Fruit fly (Drosophila melanogaster) whole organism, embryonic: ENCODE data around the gene CG14442.
A peak's percentile ranks its signal among the peaks of the same experiment; 100 is the strongest.

Experiments
- Adf1 ChIP-seq: fragments of 200-800 bp; sonication (Bioruptor generic); IDR thresholded peaks from 2 replicates; pipeline ENCODE4 v1.3.6; 2022; ENCODE audit warnings: missing biosample characterization, missing genetic modification characterization
- Aef1 ChIP-seq: fragments of 200-800 bp; sonication (Bioruptor generic); IDR thresholded peaks from 3 replicates; pipeline ENCODE4 v1.3.6; 2022; ENCODE audit warnings: missing biosample characterization, missing genetic modification characterization
- CG10543 ChIP-seq: fragments of 200-800 bp; sonication (Bioruptor generic); optimal IDR thresholded peaks from 3 replicates; lab custom pipeline; 2017; ENCODE audit warnings: missing biosample characterization, mild to moderate bottlenecking, missing genetic modification characterization, moderate library complexity
- CG11560 ChIP-seq: fragments of 200-800 bp; sonication (Bioruptor generic); IDR thresholded peaks from 3 replicates; pipeline ENCODE4 v1.3.6; 2022; ENCODE audit warnings: missing biosample characterization, missing genetic modification characterization
- CG13624 ChIP-seq: fragments of 200-800 bp; sonication (Bioruptor generic); optimal IDR thresholded peaks from 2 replicates; lab custom pipeline; 2016; ENCODE audit warnings: missing biosample characterization, missing genetic modification characterization
- CG14050 ChIP-seq: fragments of 200-800 bp; sonication (Bioruptor generic); IDR thresholded peaks from 3 replicates; pipeline ENCODE4 v1.3.6; 2022; ENCODE audit warnings: missing biosample characterization, missing genetic modification characterization
- CG1603 ChIP-seq: fragments of 200-800 bp; sonication (Bioruptor generic); optimal IDR thresholded peaks from 2 replicates; lab custom pipeline; 2019; ENCODE audit warnings: missing biosample characterization, mild to moderate bottlenecking, missing genetic modification characterization, moderate library complexity
- CG17328 ChIP-seq: fragments of 200-800 bp; sonication (Bioruptor generic); IDR thresholded peaks from 2 replicates; pipeline ENCODE4 v1.3.6; 2022; ENCODE audit warnings: missing biosample characterization, missing genetic modification characterization
- CG17359 ChIP-seq: fragments of 200-800 bp; sonication (Bioruptor generic); optimal IDR thresholded peaks from 3 replicates; lab custom pipeline; 2018; ENCODE audit warnings: missing biosample characterization, mild to moderate bottlenecking, missing genetic modification characterization, moderate library complexity
- CG18262 ChIP-seq: fragments of 200-800 bp; optimal IDR thresholded peaks from 3 replicates; lab custom pipeline; 2019; ENCODE audit warnings: missing biosample characterization, mild to moderate bottlenecking, missing genetic modification characterization, moderate library complexity
- CG18599 ChIP-seq: fragments of 200-800 bp; sonication (Bioruptor generic); optimal IDR thresholded peaks from 3 replicates; lab custom pipeline; 2017; ENCODE audit warnings: missing biosample characterization, missing genetic modification characterization, mild to moderate bottlenecking, moderate library complexity, missing genetic modification reagents
- CG18764 ChIP-seq: fragments of 200-800 bp; sonication (Bioruptor generic); optimal IDR thresholded peaks from 3 replicates; lab custom pipeline; 2016; ENCODE audit warnings: missing biosample characterization, missing genetic modification characterization
- CG5180 ChIP-seq: fragments of 200-800 bp; sonication (Bioruptor generic); optimal IDR thresholded peaks from 3 replicates; lab custom pipeline; 2017; ENCODE audit warnings: missing biosample characterization, missing genetic modification characterization, mild to moderate bottlenecking, moderate library complexity, missing genetic modification reagents
- CG6272 ChIP-seq: fragments of 200-800 bp; sonication (Bioruptor generic); IDR thresholded peaks from 2 replicates; pipeline ENCODE4 v1.3.6; 2022; ENCODE audit warnings: missing biosample characterization, missing genetic modification characterization
- CG6791 ChIP-seq: fragments of 200-800 bp; sonication (Bioruptor generic); IDR thresholded peaks from 3 replicates; pipeline ENCODE4 v1.3.6; 2022; ENCODE audit warnings: missing biosample characterization, missing genetic modification characterization; ENCODE audit not compliant: partially characterized antibody
- CG7372 ChIP-seq: fragments of 200-800 bp; sonication (Bioruptor generic); IDR thresholded peaks from 2 replicates; pipeline ENCODE4 v1.3.6; 2022; ENCODE audit warnings: missing biosample characterization, missing genetic modification characterization
- CG8089 ChIP-seq: fragments of 200-800 bp; sonication (Bioruptor generic); optimal IDR thresholded peaks from 3 replicates; lab custom pipeline; 2016; ENCODE audit warnings: missing biosample characterization, missing genetic modification characterization
- CG8290 ChIP-seq, 3 experiments: fragments of 200-800 bp; sonication (Bioruptor generic); optimal IDR thresholded peaks; 2 replicates each; lab custom pipeline; 2016 to 2019; ENCODE audit warnings: missing biosample characterization in 3 of 3, missing genetic modification characterization in 3 of 3, mild to moderate bottlenecking in 2 of 3, moderate library complexity in 1 of 3
- CG9797 ChIP-seq: fragments of 200-800 bp; sonication (Bioruptor generic); optimal IDR thresholded peaks from 3 replicates; lab custom pipeline; 2018; ENCODE audit warnings: missing biosample characterization, mild to moderate bottlenecking, missing genetic modification characterization
- H2.0 ChIP-seq: fragments of 200-800 bp; sonication (Bioruptor generic); IDR thresholded peaks from 2 replicates; pipeline ENCODE4 v1.3.6; 2022; ENCODE audit warnings: missing biosample characterization, missing genetic modification characterization
- Hmr ChIP-seq: fragments of 200-800 bp; sonication (Bioruptor generic); optimal IDR thresholded peaks from 3 replicates; lab custom pipeline; 2017; ENCODE audit warnings: mild to moderate bottlenecking, missing biosample characterization, missing genetic modification reagents, missing genetic modification characterization
- Jarid2 ChIP-seq: fragments of 200-800 bp; sonication (Bioruptor generic); optimal IDR thresholded peaks from 3 replicates; lab custom pipeline; 2017; ENCODE audit warnings: mild to moderate bottlenecking, missing biosample characterization, missing genetic modification reagents, missing genetic modification characterization
- Lhr ChIP-seq: fragments of 200-800 bp; sonication (Bioruptor generic); optimal IDR thresholded peaks from 3 replicates; lab custom pipeline; 2017; ENCODE audit warnings: mild to moderate bottlenecking, missing biosample characterization, missing genetic modification reagents, missing genetic modification characterization
- Oaz ChIP-seq: fragments of 200-800 bp; sonication (Bioruptor generic); IDR thresholded peaks from 2 replicates; pipeline ENCODE4 v1.3.6; 2022; ENCODE audit warnings: missing biosample characterization, missing genetic modification characterization
- Optix ChIP-seq: fragments of 200-800 bp; sonication (Bioruptor generic); IDR thresholded peaks from 3 replicates; pipeline ENCODE4 v1.3.6; 2022; ENCODE audit warnings: missing biosample characterization, missing genetic modification characterization
- Rx ChIP-seq: fragments of 200-800 bp; sonication (Bioruptor generic); IDR thresholded peaks from 2 replicates; pipeline ENCODE4 v1.3.6; 2022; ENCODE audit warnings: missing biosample characterization, missing genetic modification characterization
- Trl ChIP-seq, 3 experiments: fragments of >200 bp in 2 of 3; fragments of 200-800 bp in 1 of 3; sonication (Bioruptor generic) in 1 of 3; optimal IDR thresholded peaks; 2 replicates in 1 of 3; 3 replicates in 2 of 3; lab custom pipeline; 2016 to 2017; ENCODE audit warnings: missing biosample characterization in 1 of 3, missing genetic modification characterization in 1 of 3
- cas ChIP-seq: fragments of 200-800 bp; sonication (Bioruptor generic); IDR thresholded peaks from 2 replicates; pipeline ENCODE4 v1.3.6; 2022; ENCODE audit warnings: missing biosample characterization, missing genetic modification characterization
- caup ChIP-seq: fragments of 200-800 bp; sonication (Bioruptor generic); optimal IDR thresholded peaks from 3 replicates; lab custom pipeline; 2017; ENCODE audit warnings: missing biosample characterization, mild to moderate bottlenecking, missing genetic modification characterization, moderate library complexity; ENCODE audit not compliant: severe bottlenecking
- chn ChIP-seq: fragments of 200-800 bp; sonication (Bioruptor generic); optimal IDR thresholded peaks from 2 replicates; lab custom pipeline; 2016; ENCODE audit warnings: missing biosample characterization, missing genetic modification characterization
- crc ChIP-seq: fragments of 200-800 bp; sonication (Bioruptor generic); optimal IDR thresholded peaks from 2 replicates; lab custom pipeline; 2016; ENCODE audit warnings: missing biosample characterization, missing genetic modification characterization
- dmrt99B ChIP-seq: fragments of 200-800 bp; sonication (Bioruptor generic); optimal IDR thresholded peaks from 2 replicates; lab custom pipeline; 2018; ENCODE audit warnings: missing biosample characterization, mild to moderate bottlenecking, missing genetic modification characterization, moderate library complexity
- dpn ChIP-seq, 2 experiments: fragments of 200-800 bp; sonication (Bioruptor generic); optimal IDR thresholded peaks; 3 replicates each; lab custom pipeline; 2016; ENCODE audit warnings: missing biosample characterization in 2 of 2, missing genetic modification characterization in 2 of 2
- exex ChIP-seq: fragments of 200-800 bp; sonication (Bioruptor generic); optimal IDR thresholded peaks from 4 replicates; lab custom pipeline; 2018; ENCODE audit warnings: missing biosample characterization, mild to moderate bottlenecking, missing genetic modification characterization, moderate library complexity
- fd102C ChIP-seq: fragments of 200-800 bp; sonication (Bioruptor generic); optimal IDR thresholded peaks from 2 replicates; lab custom pipeline; 2018; ENCODE audit warnings: missing biosample characterization, mild to moderate bottlenecking, missing genetic modification characterization, moderate library complexity
- gsb ChIP-seq: fragments of 200-800 bp; sonication (Bioruptor generic); IDR thresholded peaks from 2 replicates; pipeline ENCODE4 v1.3.6; 2022; ENCODE audit warnings: missing biosample characterization, missing genetic modification characterization
- ind ChIP-seq: fragments of 200-800 bp; sonication (Bioruptor generic); optimal IDR thresholded peaks from 3 replicates; lab custom pipeline; 2016; ENCODE audit warnings: missing biosample characterization, missing genetic modification characterization
- kay ChIP-seq: fragments of 200-800 bp; sonication (Bioruptor generic); optimal IDR thresholded peaks from 2 replicates; lab custom pipeline; 2016; ENCODE audit warnings: missing biosample characterization, missing genetic modification characterization
- lab ChIP-seq: fragments of 200-800 bp; sonication (Bioruptor generic); optimal IDR thresholded peaks from 3 replicates; lab custom pipeline; 2017; ENCODE audit warnings: missing biosample characterization, missing genetic modification characterization, mild to moderate bottlenecking, moderate library complexity, missing genetic modification reagents
- maf-S ChIP-seq: fragments of 200-800 bp; sonication (Bioruptor generic); optimal IDR thresholded peaks from 2 replicates; lab custom pipeline; 2016; ENCODE audit warnings: missing biosample characterization, missing genetic modification characterization
- nau ChIP-seq: fragments of 200-800 bp; sonication (Bioruptor generic); optimal IDR thresholded peaks from 3 replicates; lab custom pipeline; 2017; ENCODE audit warnings: missing biosample characterization, mild to moderate bottlenecking, missing genetic modification characterization, missing genetic modification reagents
- nom ChIP-seq: fragments of 200-800 bp; sonication (Bioruptor generic); optimal IDR thresholded peaks from 2 replicates; lab custom pipeline; 2017; ENCODE audit warnings: missing biosample characterization, missing genetic modification characterization, mild to moderate bottlenecking, moderate library complexity, missing genetic modification reagents
- odd ChIP-seq: fragments of 200-800 bp; sonication (Bioruptor generic); optimal IDR thresholded peaks from 2 replicates; lab custom pipeline; 2017; ENCODE audit warnings: missing biosample characterization, mild to moderate bottlenecking, missing genetic modification characterization
- peb ChIP-seq: fragments of 200-800 bp; sonication (Bioruptor generic); IDR thresholded peaks from 2 replicates; pipeline ENCODE4 v1.3.6; 2022; ENCODE audit warnings: missing biosample characterization, missing genetic modification characterization
- psq ChIP-seq: fragments of 200-800 bp; sonication (Bioruptor generic); optimal IDR thresholded peaks from 2 replicates; lab custom pipeline; 2017; ENCODE audit warnings: missing biosample characterization, missing genetic modification characterization
- sima ChIP-seq: fragments of 200-800 bp; sonication (Bioruptor generic); optimal IDR thresholded peaks from 2 replicates; lab custom pipeline; 2016; ENCODE audit warnings: missing biosample characterization, missing genetic modification characterization
- slp2 ChIP-seq: fragments of 200-800 bp; sonication (Bioruptor generic); optimal IDR thresholded peaks from 2 replicates; lab custom pipeline; 2016; ENCODE audit warnings: missing biosample characterization, missing genetic modification characterization
- stwl ChIP-seq: fragments of 200-800 bp; sonication (Bioruptor generic); optimal IDR thresholded peaks from 3 replicates; lab custom pipeline; 2018; ENCODE audit warnings: missing biosample characterization, mild to moderate bottlenecking, missing genetic modification characterization, moderate library complexity
- yki ChIP-seq: fragments of >200 bp; optimal IDR thresholded peaks from 3 replicates; lab custom pipeline; 2018

The CG14442 gene

dm6 chrX:6706570-6707306, 11.9 kb upstream of the CG14442 start (continued):
- TF ChIP-seq nau, result no peak
- TF ChIP-seq Lhr, result no peak
- TF ChIP-seq Optix (GFP tag; lab: Robert Waterston, UW), result no peak
- no peak for TF ChIP-seq CG13624 (GFP tag; lab: Kevin White, UChicago)
- TF ChIP-seq CG11560 (tag; lab: Robert Waterston, UW), result no peak
- no peak for TF ChIP-seq crc
- no peak for TF ChIP-seq yki (lab: Kevin White, UChicago)
- no peak for TF ChIP-seq maf-S (GFP tag; lab: Kevin White, UChicago)
- no peak for TF ChIP-seq CG18262 (tag; lab: Kevin White, UChicago)
- TF ChIP-seq nom (GFP tag; lab: Kevin White, UChicago), result no peak
- TF ChIP-seq CG1603 (tag; lab: Kevin White, UChicago), result peak; percentile 6
- TF ChIP-seq CG17328, result no peak
- TF ChIP-seq CG18599 (GFP tag; lab: Kevin White, UChicago), result no peak
- TF ChIP-seq peb, result no peak
- no peak for TF ChIP-seq slp2 (GFP tag; lab: Kevin White, UChicago)
- no peak for TF ChIP-seq CG14050 (GFP tag; lab: Robert Waterston, UW)
- TF ChIP-seq psq (GFP tag; lab: Kevin White, UChicago), result peak; percentile 31
- TF ChIP-seq Rx (GFP tag; lab: Robert Waterston, UW), result no peak
- TF ChIP-seq Adf1 (GFP tag; lab: Robert Waterston, UW), result no peak
- TF ChIP-seq Oaz (GFP tag; lab: Robert Waterston, UW), result no peak
- TF ChIP-seq exex (tag; lab: Kevin White, UChicago), result peak; percentile 18
- TF ChIP-seq dpn (GFP tag; optimal IDR thresholded peaks at IDR 0.05; lab: Kevin White, UChicago), result no peak
- no peak for TF ChIP-seq cas (GFP tag; lab: Robert Waterston, UW)
- TF ChIP-seq CG9797 (GFP tag; lab: Kevin White, UChicago), result no peak
- peak; percentile 49 for TF ChIP-seq lab (GFP tag; lab: Kevin White, UChicago)
- TF ChIP-seq fd102C (GFP tag; lab: Kevin White, UChicago), result no peak
- peak; percentile 97 for TF ChIP-seq CG5180 (GFP tag; lab: Kevin White, UChicago)
- no peak for TF ChIP-seq gsb (GFP tag; lab: Robert Waterston, UW)
- TF ChIP-seq chn, result no peak
- no peak for TF ChIP-seq Aef1 (GFP tag; lab: Robert Waterston, UW)
- no peak for TF ChIP-seq dmrt99B (tag; lab: Kevin White, UChicago)
- TF ChIP-seq Trl (optimal IDR thresholded peaks at IDR 0.05; lab: Kevin White, UChicago), result no peak
- TF ChIP-seq Trl (GFP tag; optimal IDR thresholded peaks at IDR 0.05; lab: Kevin White, UChicago), result no peak
- peak; percentile 27 for TF ChIP-seq Hmr (GFP tag; lab: Kevin White, UChicago)
- no peak for TF ChIP-seq ind (GFP tag; lab: Kevin White, UChicago)
- no peak for TF ChIP-seq Jarid2 (GFP tag; lab: Kevin White, UChicago)
- peak; percentile 20 for TF ChIP-seq caup (GFP tag; lab: Kevin White, UChicago)
- no peak for TF ChIP-seq CG8089 (GFP tag; lab: Kevin White, UChicago)
- no peak for TF ChIP-seq CG6791 (GFP tag; lab: Robert Waterston, UW)
- TF ChIP-seq CG10543 (GFP tag; lab: Kevin White, UChicago), result peak; percentile 37
- no peak for TF ChIP-seq CG18764 (GFP tag; lab: Kevin White, UChicago)
- TF ChIP-seq odd (GFP tag; lab: Kevin White, UChicago), result no peak
- no peak for TF ChIP-seq CG8290 (GFP tag; optimal IDR thresholded peaks at IDR 0.05; lab: Kevin White, UChicago)
- TF ChIP-seq CG8290 (tag; optimal IDR thresholded peaks at IDR 0.05; lab: Kevin White, UChicago), result peak in 1 of 2 experiments; percentile 32
- TF ChIP-seq CG6272, result no peak
- no peak for TF ChIP-seq stwl
- TF ChIP-seq H2.0 (GFP tag; lab: Robert Waterston, UW), result no peak
- no peak for TF ChIP-seq CG17359
- no peak for TF ChIP-seq kay (GFP tag; lab: Kevin White, UChicago)
- TF ChIP-seq sima (GFP tag; lab: Kevin White, UChicago), result no peak
- no peak for TF ChIP-seq CG7372
